Fruit fly (Drosophila melanogaster) whole organism, embryonic: ENCODE results near the gene Cyp28c1.

ENCODE experiments used
- CG10209 ChIP-seq: fragments of 200-800 bp; sonication (Bioruptor generic); optimal IDR thresholded peaks from 3 replicates; lab custom pipeline; 2017; ENCODE audit warnings: missing biosample characterization, mild to moderate bottlenecking, missing genetic modification characterization, missing genetic modification reagents
- CG10274 ChIP-seq: fragments of 200-800 bp; sonication (Bioruptor generic); optimal IDR thresholded peaks from 3 replicates; lab custom pipeline; 2017; ENCODE audit warnings: missing biosample characterization, mild to moderate bottlenecking, missing genetic modification characterization
- CG10366 ChIP-seq: fragments of 200-800 bp; sonication (Bioruptor generic); IDR thresholded peaks from 2 replicates; pipeline ENCODE4 v1.3.6; 2022; ENCODE audit warnings: missing biosample characterization, missing genetic modification characterization
- CG12219 ChIP-seq: fragments of 200-800 bp; sonication (Bioruptor generic); optimal IDR thresholded peaks from 3 replicates; lab custom pipeline; 2018; ENCODE audit warnings: missing biosample characterization, mild to moderate bottlenecking, missing genetic modification characterization
- CG1233 ChIP-seq: fragments of 200-800 bp; sonication (Bioruptor generic); optimal IDR thresholded peaks from 4 replicates; lab custom pipeline; 2018; ENCODE audit warnings: missing biosample characterization, mild to moderate bottlenecking, missing genetic modification characterization
- CG14441 ChIP-seq: fragments of 200-800 bp; sonication (Bioruptor generic); IDR thresholded peaks from 2 replicates; pipeline ENCODE4 v1.3.6; 2022; ENCODE audit warnings: missing biosample characterization, missing genetic modification characterization
- CG14965 ChIP-seq: fragments of 200-800 bp; sonication (Bioruptor generic); optimal IDR thresholded peaks from 2 replicates; lab custom pipeline; 2016; ENCODE audit warnings: missing biosample characterization, missing genetic modification characterization, borderline replicate concordance
- CG15479 ChIP-seq: fragments of 200-800 bp; sonication (Bioruptor generic); optimal IDR thresholded peaks from 3 replicates; lab custom pipeline; 2019; ENCODE audit warnings: missing biosample characterization, mild to moderate bottlenecking, missing genetic modification characterization, moderate library complexity
- CG17802 ChIP-seq: fragments of 200-800 bp; sonication (Bioruptor generic); optimal IDR thresholded peaks from 2 replicates; lab custom pipeline; 2018; ENCODE audit warnings: missing biosample characterization, mild to moderate bottlenecking, missing genetic modification characterization, moderate library complexity
- CG18764 ChIP-seq: fragments of 200-800 bp; sonication (Bioruptor generic); optimal IDR thresholded peaks from 3 replicates; lab custom pipeline; 2016; ENCODE audit warnings: missing biosample characterization, missing genetic modification characterization
- CG2129 ChIP-seq: fragments of 200-800 bp; sonication (Bioruptor generic); IDR thresholded peaks from 2 replicates; pipeline ENCODE4 v1.3.6; 2022; ENCODE audit warnings: missing biosample characterization, missing genetic modification characterization; ENCODE audit not compliant: partially characterized antibody
- CG30403 ChIP-seq: fragments of 200-800 bp; sonication (Bioruptor generic); optimal IDR thresholded peaks from 3 replicates; lab custom pipeline; 2016; ENCODE audit warnings: missing biosample characterization, missing genetic modification characterization
- CG32772 ChIP-seq: fragments of 200-800 bp; sonication (Bioruptor generic); IDR thresholded peaks from 2 replicates; pipeline ENCODE4 v1.3.6; 2022; ENCODE audit warnings: missing biosample characterization, missing genetic modification characterization
- CG42726 ChIP-seq: fragments of 200-800 bp; sonication (Bioruptor generic); IDR thresholded peaks from 2 replicates; pipeline ENCODE4 v1.3.6; 2022; ENCODE audit warnings: missing biosample characterization, missing genetic modification characterization; ENCODE audit not compliant: partially characterized antibody
- CG4360 ChIP-seq: fragments of 200-800 bp; sonication (Bioruptor generic); IDR thresholded peaks from 2 replicates; pipeline ENCODE4 v1.3.6; 2022; ENCODE audit warnings: missing biosample characterization, missing genetic modification characterization
- CG6175 ChIP-seq: fragments of 200-800 bp; sonication (Bioruptor generic); IDR thresholded peaks from 3 replicates; pipeline ENCODE4 v1.3.6; 2022; ENCODE audit warnings: missing biosample characterization, missing genetic modification characterization
- CG6654 ChIP-seq: fragments of 200-800 bp; sonication (Bioruptor generic); optimal IDR thresholded peaks from 2 replicates; lab custom pipeline; 2017; ENCODE audit warnings: missing biosample characterization, mild to moderate bottlenecking, missing genetic modification characterization
- CG7357 ChIP-seq: fragments of 200-800 bp; sonication (Bioruptor generic); IDR thresholded peaks from 3 replicates; pipeline ENCODE4 v1.3.6; 2022; ENCODE audit warnings: missing biosample characterization, missing genetic modification characterization
- CG9437 ChIP-seq: fragments of 200-800 bp; sonication (Bioruptor generic); optimal IDR thresholded peaks from 2 replicates; lab custom pipeline; 2018; ENCODE audit warnings: missing biosample characterization, mild to moderate bottlenecking, missing genetic modification characterization
- CrebB ChIP-seq: fragments of 200-800 bp; sonication (Bioruptor generic); optimal IDR thresholded peaks from 3 replicates; lab custom pipeline; 2018; ENCODE audit warnings: missing biosample characterization, mild to moderate bottlenecking, missing genetic modification characterization
- Dfd ChIP-seq, 2 experiments: fragments of >200 bp; optimal IDR thresholded peaks; 2 replicates each; lab custom pipeline; 2017; ENCODE audit warnings: missing biosample characterization in 2 of 2, missing genetic modification characterization in 2 of 2
- Doc2 ChIP-seq: fragments of 200-800 bp; sonication (Bioruptor generic); IDR thresholded peaks from 2 replicates; pipeline ENCODE4 v1.3.6; 2022; ENCODE audit warnings: missing biosample characterization, missing genetic modification characterization
- Fer2 ChIP-seq: fragments of 200-800 bp; sonication (Bioruptor generic); optimal IDR thresholded peaks from 2 replicates; lab custom pipeline; 2018; ENCODE audit warnings: missing biosample characterization, mild to moderate bottlenecking, missing genetic modification characterization, moderate library complexity
- HLH4C ChIP-seq: fragments of 200-800 bp; sonication (Bioruptor generic); IDR thresholded peaks from 3 replicates; pipeline ENCODE4 v1.3.6; 2022; ENCODE audit warnings: missing biosample characterization, missing genetic modification characterization; ENCODE audit not compliant: partially characterized antibody
- Hr3 ChIP-seq: fragments of 200-800 bp; sonication (Bioruptor generic); optimal IDR thresholded peaks from 3 replicates; lab custom pipeline; 2016; ENCODE audit warnings: missing biosample characterization, missing genetic modification characterization
- Mes4 ChIP-seq: fragments of 200-800 bp; sonication (Bioruptor generic); optimal IDR thresholded peaks from 2 replicates; lab custom pipeline; 2016; ENCODE audit warnings: missing biosample characterization, missing genetic modification characterization
- Neu2 ChIP-seq: fragments of 200-800 bp; sonication (Bioruptor generic); optimal IDR thresholded peaks from 3 replicates; lab custom pipeline; 2016; ENCODE audit warnings: missing biosample characterization, missing genetic modification characterization, borderline replicate concordance
- Pdp1 ChIP-seq, 2 experiments: fragments of 200-800 bp; sonication (Bioruptor generic); optimal IDR thresholded peaks; 3 replicates each; lab custom pipeline; 2016; ENCODE audit warnings: missing biosample characterization in 2 of 2, missing genetic modification characterization in 2 of 2, mild to moderate bottlenecking in 1 of 2, moderate library complexity in 1 of 2
- ac ChIP-seq: fragments of 200-800 bp; sonication (Bioruptor generic); optimal IDR thresholded peaks from 3 replicates; lab custom pipeline; 2017; ENCODE audit warnings: missing biosample characterization, mild to moderate bottlenecking, missing genetic modification characterization
- aop ChIP-seq: fragments of 200-800 bp; sonication (Bioruptor generic); IDR thresholded peaks from 2 replicates; pipeline ENCODE4 v1.3.6; 2022; ENCODE audit warnings: missing biosample characterization, missing genetic modification characterization
- az2 ChIP-seq: fragments of 200-800 bp; sonication (Bioruptor generic); optimal IDR thresholded peaks from 3 replicates; lab custom pipeline; 2016; ENCODE audit warnings: missing biosample characterization, missing genetic modification characterization
- cato ChIP-seq: fragments of 200-800 bp; sonication (Bioruptor generic); optimal IDR thresholded peaks from 2 replicates; lab custom pipeline; 2016; ENCODE audit warnings: missing biosample characterization, missing genetic modification characterization, borderline replicate concordance
- caup ChIP-seq: fragments of 200-800 bp; sonication (Bioruptor generic); optimal IDR thresholded peaks from 3 replicates; lab custom pipeline; 2017; ENCODE audit warnings: missing biosample characterization, mild to moderate bottlenecking, missing genetic modification characterization, moderate library complexity; ENCODE audit not compliant: severe bottlenecking
- crc ChIP-seq: fragments of 200-800 bp; sonication (Bioruptor generic); optimal IDR thresholded peaks from 2 replicates; lab custom pipeline; 2016; ENCODE audit warnings: missing biosample characterization, missing genetic modification characterization
- dati ChIP-seq: fragments of 200-800 bp; sonication (Bioruptor generic); IDR thresholded peaks from 2 replicates; pipeline ENCODE4 v1.3.6; 2022; ENCODE audit warnings: missing biosample characterization, missing genetic modification characterization
- dmrt99B ChIP-seq: fragments of 200-800 bp; sonication (Bioruptor generic); optimal IDR thresholded peaks from 2 replicates; lab custom pipeline; 2018; ENCODE audit warnings: missing biosample characterization, mild to moderate bottlenecking, missing genetic modification characterization, moderate library complexity
- hbn ChIP-seq: fragments of 200-800 bp; sonication (Bioruptor generic); IDR thresholded peaks from 2 replicates; pipeline ENCODE4 v1.3.6; 2022; ENCODE audit warnings: missing biosample characterization, missing genetic modification characterization; ENCODE audit not compliant: partially characterized antibody
- inv ChIP-seq: fragments of 200-800 bp; sonication (Bioruptor generic); IDR thresholded peaks from 2 replicates; pipeline ENCODE4 v1.3.6; 2022; ENCODE audit warnings: missing biosample characterization, missing genetic modification characterization; ENCODE audit not compliant: partially characterized antibody
- jing ChIP-seq: fragments of 200-800 bp; sonication (Bioruptor generic); optimal IDR thresholded peaks from 2 replicates; lab custom pipeline; 2018; ENCODE audit warnings: missing biosample characterization, mild to moderate bottlenecking, missing genetic modification characterization
- maf-S ChIP-seq: fragments of 200-800 bp; sonication (Bioruptor generic); optimal IDR thresholded peaks from 2 replicates; lab custom pipeline; 2016; ENCODE audit warnings: missing biosample characterization, missing genetic modification characterization
- mirr ChIP-seq: fragments of 200-800 bp; sonication (Bioruptor generic); optimal IDR thresholded peaks from 3 replicates; lab custom pipeline; 2018; ENCODE audit warnings: missing biosample characterization, mild to moderate bottlenecking, missing genetic modification characterization
- nau ChIP-seq: fragments of 200-800 bp; sonication (Bioruptor generic); optimal IDR thresholded peaks from 3 replicates; lab custom pipeline; 2017; ENCODE audit warnings: missing biosample characterization, mild to moderate bottlenecking, missing genetic modification characterization, missing genetic modification reagents
- pho ChIP-seq: fragments of 200-800 bp; sonication (Bioruptor generic); optimal IDR thresholded peaks from 2 replicates; lab custom pipeline; 2016; ENCODE audit warnings: missing biosample characterization, missing genetic modification characterization
- prd ChIP-seq, 3 experiments: fragments of >200 bp in 2 of 3; fragments of 200-800 bp in 1 of 3; sonication (Bioruptor generic) in 1 of 3; optimal IDR thresholded peaks in 2 of 3; IDR thresholded peaks in 1 of 3; 2 replicates in 2 of 3; 3 replicates in 1 of 3; pipeline versions ENCODE4 v1.3.6 to Lab custom; 2017 to 2022; ENCODE audit warnings: missing biosample characterization in 1 of 3, missing genetic modification characterization in 1 of 3
- pum ChIP-seq: fragments of 200-800 bp; sonication (Bioruptor generic); optimal IDR thresholded peaks from 2 replicates; lab custom pipeline; 2016; ENCODE audit warnings: missing biosample characterization, missing genetic modification characterization
- ranshi ChIP-seq: fragments of 200-800 bp; sonication (Bioruptor generic); IDR thresholded peaks from 2 replicates; pipeline ENCODE4 v1.3.6; 2022; ENCODE audit warnings: missing biosample characterization, missing genetic modification characterization
- ro ChIP-seq: fragments of 200-800 bp; sonication (Bioruptor generic); IDR thresholded peaks from 2 replicates; pipeline ENCODE4 v1.3.6; 2022; ENCODE audit warnings: missing biosample characterization, missing genetic modification characterization
- run ChIP-seq: fragments of 200-800 bp; sonication (Bioruptor generic); optimal IDR thresholded peaks from 3 replicates; lab custom pipeline; 2018; ENCODE audit warnings: missing biosample characterization, mild to moderate bottlenecking, missing genetic modification characterization
- tup ChIP-seq: fragments of 200-800 bp; sonication (Bioruptor generic); optimal IDR thresholded peaks from 2 replicates; lab custom pipeline; 2016; ENCODE audit warnings: missing biosample characterization, mild to moderate bottlenecking, missing genetic modification characterization, moderate library complexity

The Cyp28c1 gene

dm6 chrX:11854758-11855465, 15.5 kb downstream of the Cyp28c1 start, which contains the start of the genes CG10347 and ATP7 (continued):
- TF ChIP-seq CG14441 (GFP tag; lab: Robert Waterston, UW) (no peak), CG10209 (no peak), pum (GFP tag; lab: Kevin White, UChicago) (no peak), aop (no peak), ranshi (no peak), prd (optimal IDR thresholded peaks at IDR 0.05; lab: Kevin White, UChicago) (no peak), prd (GFP tag; IDR thresholded peaks at IDR 0.05; lab: Robert Waterston, UW) (peak; percentile 22; the same call in 2 of the 3 replicates), cato (GFP tag; lab: Kevin White, UChicago) (no peak), Pdp1 (GFP tag; optimal IDR thresholded peaks at IDR 0.05; lab: Kevin White, UChicago) (peak; percentile 11 to 40), dmrt99B (tag; lab: Kevin White, UChicago) (peak; percentile 3), run (no peak), hbn (peak; percentile 84), HLH4C (GFP tag; lab: Robert Waterston, UW) (peak; percentile 93), CrebB (tag; lab: Kevin White, UChicago) (no peak), CG15479 (GFP tag; lab: Kevin White, UChicago) (no peak), inv (GFP tag; lab: Robert Waterston, UW) (peak; percentile 86), ro (GFP tag; lab: Robert Waterston, UW) (no peak), jing (GFP tag; lab: Kevin White, UChicago) (no peak), Dfd (GFP tag; optimal IDR thresholded peaks at IDR 0.05; lab: Kevin White, UChicago) (no peak), CG12219 (GFP tag; lab: Kevin White, UChicago) (no peak), pho (GFP tag; lab: Kevin White, UChicago) (no peak), CG18764 (GFP tag; lab: Kevin White, UChicago) (no peak), crc (GFP tag; lab: Kevin White, UChicago) (no peak), CG6654 (GFP tag; lab: Kevin White, UChicago) (no peak), Fer2 (tag; lab: Kevin White, UChicago) (no peak), Doc2 (GFP tag; lab: Robert Waterston, UW) (no peak), caup (GFP tag; lab: Kevin White, UChicago) (no peak), dati (GFP tag; lab: Robert Waterston, UW) (no peak), CG30403 (peak; percentile 62), CG1233 (GFP tag; lab: Kevin White, UChicago) (no peak), CG6175 (GFP tag; lab: Robert Waterston, UW) (no peak), CG7357 (GFP tag; lab: Robert Waterston, UW) (no peak), az2 (GFP tag; lab: Kevin White, UChicago) (peak; percentile 13), CG42726 (GFP tag; lab: Robert Waterston, UW) (peak; percentile 82), Mes4 (peak; percentile 8), CG14965 (GFP tag; lab: Kevin White, UChicago) (no peak), tup (no peak), CG17802 (tag; lab: Kevin White, UChicago) (no peak), ac (GFP tag; lab: Kevin White, UChicago) (no peak), nau (GFP tag; lab: Kevin White, UChicago) (peak; percentile 5), Hr3 (peak; percentile 17), CG9437 (peak; percentile 13), CG32772 (GFP tag; lab: Robert Waterston, UW) (no peak), CG4360 (GFP tag; lab: Robert Waterston, UW) (no peak), Neu2 (GFP tag; lab: Kevin White, UChicago) (no peak), mirr (GFP tag; lab: Kevin White, UChicago) (no peak), CG2129 (peak; percentile 87), maf-S (GFP tag; lab: Kevin White, UChicago) (no peak), CG10366 (GFP tag; lab: Robert Waterston, UW) (no peak), CG10274 (GFP tag; lab: Kevin White, UChicago) (no peak)
